Fruit fly (Drosophila melanogaster) whole organism, larva: ENCODE data around the gene HDAC1.

ENCODE experiments used
- noc ChIP-seq: fragments of 200-800 bp; sonication (Bioruptor generic); optimal IDR thresholded peaks from 3 replicates; lab custom pipeline; 2019; ENCODE audit warnings: missing biosample characterization, mild to moderate bottlenecking, missing genetic modification characterization, moderate library complexity

HDAC1 gene

dm6 chr3L:4626434-4626833 is at the start of gene HDAC1:
Gene HDAC1 (plus strand): TSS chr3L:4626734.
- TF ChIP-seq noc (tag; lab: Kevin White, UChicago): no peak

- TF ChIP-seq noc (tag; lab: Kevin White, UChicago): no peak
Observed at dm6 chr3L:4590051-4590450, 36.5 kb upstream of the HDAC1 start.

- TF ChIP-seq noc (tag; lab: Kevin White, UChicago): no peak
Observed at dm6 chr3L:4599747-4600146, 26.8 kb upstream of the HDAC1 start.

- TF ChIP-seq noc (tag; lab: Kevin White, UChicago): no peak
Observed at dm6 chr3L:4602333-4602732, 24.2 kb upstream of the HDAC1 start.

- TF ChIP-seq noc (tag; lab: Kevin White, UChicago): no peak
Observed at dm6 chr3L:4603439-4603838, 23.1 kb upstream of the HDAC1 start.

- no peak for TF ChIP-seq noc (tag; lab: Kevin White, UChicago)
Observed at dm6 chr3L:4606739-4607428, 19.6 kb upstream of the HDAC1 start.

dm6 chr3L:4607653-4608052 is 18.9 kb upstream of the HDAC1 start:
- no peak for TF ChIP-seq noc (tag; lab: Kevin White, UChicago)

dm6 chr3L:4611311-4611710 is 15.2 kb upstream of the HDAC1 start:
- TF ChIP-seq noc (tag; lab: Kevin White, UChicago): no peak

dm6 chr3L:4613083-4613482 is 13.5 kb upstream of the HDAC1 start:
- peak; percentile 92 for TF ChIP-seq noc (tag; lab: Kevin White, UChicago)

- TF ChIP-seq noc (tag; lab: Kevin White, UChicago): no peak
Observed at dm6 chr3L:4613846-4614247, 12.7 kb upstream of the HDAC1 start.

- TF ChIP-seq noc (tag; lab: Kevin White, UChicago): no peak
Observed at dm6 chr3L:4615064-4615463, 11.5 kb upstream of the HDAC1 start.

- no peak for TF ChIP-seq noc (tag; lab: Kevin White, UChicago)
Observed at dm6 chr3L:4618865-4619496, 7.6 kb upstream of the HDAC1 start.

- no peak for TF ChIP-seq noc (tag; lab: Kevin White, UChicago)
Observed at dm6 chr3L:4619497-4620211, 6.9 kb upstream of the HDAC1 start.

dm6 chr3L:4620919-4621318 is 5.6 kb upstream of the HDAC1 start, which contains the start of gene CG32246:
Gene CG32246 (plus strand): TSS chr3L:4621219.
- TF ChIP-seq noc (tag; lab: Kevin White, UChicago): no peak

dm6 chr3L:4623035-4623580 is 3.4 kb upstream of the HDAC1 start:
- no peak for TF ChIP-seq noc (tag; lab: Kevin White, UChicago)

- TF ChIP-seq noc (tag; lab: Kevin White, UChicago): peak; percentile 28
Observed at dm6 chr3L:4623870-4624269, 2.7 kb upstream of the HDAC1 start.
